Worm (Caenorhabditis elegans): Measurements from ENCODE around the gene T01H3.2.

T01H3.2 gene

DNA sequence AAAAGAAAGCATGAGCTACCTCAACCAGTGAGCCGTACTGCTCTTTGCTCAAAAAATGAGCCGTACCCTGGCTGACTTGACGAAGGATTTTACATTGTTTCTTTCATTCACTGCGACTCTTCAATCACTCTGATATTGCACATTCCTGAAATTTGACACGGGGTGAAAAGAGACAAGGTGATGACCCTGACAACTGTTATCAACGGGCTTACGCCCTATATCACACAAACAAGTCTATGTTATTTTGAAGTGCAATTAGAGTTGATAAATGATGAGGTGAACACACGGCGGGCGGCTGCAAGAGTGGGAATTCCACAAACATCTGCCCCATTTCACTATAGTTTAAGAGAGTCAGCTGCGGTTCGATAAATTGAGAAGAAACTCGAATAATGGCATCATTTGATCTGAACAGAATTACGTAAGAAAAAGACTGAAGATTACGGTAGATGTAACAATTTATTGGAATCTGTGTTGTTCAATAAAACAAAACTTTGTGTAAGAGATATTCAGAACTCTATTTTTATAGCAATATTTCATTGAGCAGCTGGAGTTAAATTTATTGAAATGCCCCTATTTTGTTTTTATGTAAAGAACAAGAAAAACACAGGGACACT is 41.1 kb downstream of the T01H3.2 start:
- TF ChIP-seq med-1 (GFP tag; optimal IDR thresholded peaks at IDR 0.05; ENCODE audit: insufficient read depth) = no peak
- TF ChIP-seq T22C8.4 (GFP tag; IDR thresholded peaks at IDR 0.05) = no peak
- TF ChIP-seq ztf-23 (GFP tag; IDR thresholded peaks at IDR 0.05) = no peak
- no peak for TF ChIP-seq klf-2 (GFP tag; conservative IDR thresholded peaks at IDR 0.05)
- TF ChIP-seq ref-1 (GFP tag; conservative IDR thresholded peaks at IDR 0.05) = no peak
- no peak for TF ChIP-seq flt-1 (GFP tag; IDR thresholded peaks at IDR 0.05)
- TF ChIP-seq cog-1 (tag; optimal IDR thresholded peaks at IDR 0.05) = no peak
- no peak for TF ChIP-seq tab-1 (GFP tag; IDR thresholded peaks at IDR 0.05)
- no peak for TF ChIP-seq ztf-29 (GFP tag; IDR thresholded peaks at IDR 0.05)

- TF ChIP-seq med-1 (GFP tag; optimal IDR thresholded peaks at IDR 0.05; ENCODE audit: insufficient read depth) (no peak), tab-1 (GFP tag; IDR thresholded peaks at IDR 0.05) (no peak), ztf-23 (GFP tag; IDR thresholded peaks at IDR 0.05) (no peak), ztf-29 (GFP tag; IDR thresholded peaks at IDR 0.05) (no peak), flt-1 (GFP tag; IDR thresholded peaks at IDR 0.05) (no peak), ref-1 (GFP tag; conservative IDR thresholded peaks at IDR 0.05) (no peak), klf-2 (GFP tag; conservative IDR thresholded peaks at IDR 0.05) (no peak), cog-1 (tag; optimal IDR thresholded peaks at IDR 0.05) (no peak), T22C8.4 (GFP tag; IDR thresholded peaks at IDR 0.05) (no peak)
These were observed 42.5 kb downstream of the T01H3.2 start, which contains the start of gene cex-2 for ce11 chrII:7835314-7835713. Gene cex-2 (minus strand): TSS chrII:7835414.

- TF ChIP-seq ref-1 (GFP tag; conservative IDR thresholded peaks at IDR 0.05) (no peak), ztf-29 (GFP tag; IDR thresholded peaks at IDR 0.05) (no peak), tab-1 (GFP tag; IDR thresholded peaks at IDR 0.05) (no peak), cog-1 (tag; optimal IDR thresholded peaks at IDR 0.05) (no peak), klf-2 (GFP tag; conservative IDR thresholded peaks at IDR 0.05) (no peak), ztf-23 (GFP tag; IDR thresholded peaks at IDR 0.05) (no peak), med-1 (GFP tag; optimal IDR thresholded peaks at IDR 0.05; ENCODE audit: insufficient read depth) (no peak), T22C8.4 (GFP tag; IDR thresholded peaks at IDR 0.05) (no peak), flt-1 (GFP tag; IDR thresholded peaks at IDR 0.05) (no peak)
These were observed 45.7 kb downstream of the T01H3.2 start, which contains the start of gene T09A5.14 for ce11 chrII:7832054-7832453. Gene T09A5.14 (plus strand): TSS chrII:7832354.

- TF ChIP-seq cog-1 (tag; optimal IDR thresholded peaks at IDR 0.05) = no peak
- TF ChIP-seq ztf-29 (GFP tag; IDR thresholded peaks at IDR 0.05) = no peak
- no peak for TF ChIP-seq med-1 (GFP tag; optimal IDR thresholded peaks at IDR 0.05; ENCODE audit: insufficient read depth)
- TF ChIP-seq T22C8.4 (GFP tag; IDR thresholded peaks at IDR 0.05) = no peak
- no peak for TF ChIP-seq tab-1 (GFP tag; IDR thresholded peaks at IDR 0.05)
- no peak for TF ChIP-seq klf-2 (GFP tag; conservative IDR thresholded peaks at IDR 0.05)
- TF ChIP-seq ref-1 (GFP tag; conservative IDR thresholded peaks at IDR 0.05) = no peak
- no peak for TF ChIP-seq ztf-23 (GFP tag; IDR thresholded peaks at IDR 0.05)
- TF ChIP-seq flt-1 (GFP tag; IDR thresholded peaks at IDR 0.05) = no peak
These were observed 48.2 kb downstream of the T01H3.2 start for ce11 chrII:7829616-7830015.

- TF ChIP-seq ref-1 (GFP tag; conservative IDR thresholded peaks at IDR 0.05) = no peak
- no peak for TF ChIP-seq med-1 (GFP tag; optimal IDR thresholded peaks at IDR 0.05; ENCODE audit: insufficient read depth)
- TF ChIP-seq tab-1 (GFP tag; IDR thresholded peaks at IDR 0.05) = no peak
- TF ChIP-seq flt-1 (GFP tag; IDR thresholded peaks at IDR 0.05) = no peak
- TF ChIP-seq cog-1 (tag; optimal IDR thresholded peaks at IDR 0.05) = no peak
- no peak for TF ChIP-seq klf-2 (GFP tag; conservative IDR thresholded peaks at IDR 0.05)
- no peak for TF ChIP-seq ztf-29 (GFP tag; IDR thresholded peaks at IDR 0.05)
- no peak for TF ChIP-seq T22C8.4 (GFP tag; IDR thresholded peaks at IDR 0.05)
- no peak for TF ChIP-seq ztf-23 (GFP tag; IDR thresholded peaks at IDR 0.05)
These were observed 49.9 kb downstream of the T01H3.2 start for ce11 chrII:7827883-7828282.

- TF ChIP-seq cog-1 (tag; optimal IDR thresholded peaks at IDR 0.05) = no peak
These were observed 52.7 kb downstream of the T01H3.2 start, which contains the start of gene srw-62 for ce11 chrII:7825107-7825506. Gene srw-62 (plus strand): TSS chrII:7825407.
